Fruit fly (Drosophila melanogaster) whole organism, embryonic: ENCODE data around the gene MSAmiP.

ENCODE experiments used
- ATbp ChIP-seq: fragments of 200-800 bp; sonication (Bioruptor generic); optimal IDR thresholded peaks from 2 replicates; lab custom pipeline; 2017; ENCODE audit warnings: missing biosample characterization, mild to moderate bottlenecking, missing genetic modification characterization, missing genetic modification reagents
- Antp ChIP-seq: fragments of 200-800 bp; sonication (Bioruptor generic); optimal IDR thresholded peaks from 3 replicates; lab custom pipeline; 2016; ENCODE audit warnings: missing biosample characterization, missing genetic modification characterization
- CG11085 ChIP-seq: fragments of 200-800 bp; sonication (Bioruptor generic); IDR thresholded peaks from 2 replicates; pipeline ENCODE4 v1.3.6; 2022; ENCODE audit warnings: missing biosample characterization, missing genetic modification characterization
- CG1233 ChIP-seq: fragments of 200-800 bp; sonication (Bioruptor generic); optimal IDR thresholded peaks from 4 replicates; lab custom pipeline; 2018; ENCODE audit warnings: missing biosample characterization, mild to moderate bottlenecking, missing genetic modification characterization
- CG13624 ChIP-seq: fragments of 200-800 bp; sonication (Bioruptor generic); optimal IDR thresholded peaks from 2 replicates; lab custom pipeline; 2016; ENCODE audit warnings: missing biosample characterization, missing genetic modification characterization
- CG1529 ChIP-seq: fragments of 200-800 bp; sonication (Bioruptor generic); optimal IDR thresholded peaks from 3 replicates; lab custom pipeline; 2018; ENCODE audit warnings: missing biosample characterization, missing genetic modification characterization
- CG1602 ChIP-seq: fragments of 200-800 bp; sonication (Bioruptor generic); optimal IDR thresholded peaks from 3 replicates; lab custom pipeline; 2016; ENCODE audit warnings: missing biosample characterization, missing genetic modification characterization
- CG17385 ChIP-seq: fragments of 200-800 bp; sonication (Bioruptor generic); optimal IDR thresholded peaks from 3 replicates; lab custom pipeline; 2018; ENCODE audit warnings: missing biosample characterization, mild to moderate bottlenecking, missing genetic modification characterization
- CG17802 ChIP-seq: fragments of 200-800 bp; sonication (Bioruptor generic); optimal IDR thresholded peaks from 2 replicates; lab custom pipeline; 2018; ENCODE audit warnings: missing biosample characterization, mild to moderate bottlenecking, missing genetic modification characterization, moderate library complexity
- CG18619 ChIP-seq: fragments of 200-800 bp; sonication (Bioruptor generic); optimal IDR thresholded peaks from 3 replicates; lab custom pipeline; 2017; ENCODE audit warnings: missing biosample characterization, mild to moderate bottlenecking, missing genetic modification characterization
- CG2712 ChIP-seq: fragments of 200-800 bp; optimal IDR thresholded peaks from 3 replicates; lab custom pipeline; 2019; ENCODE audit warnings: missing biosample characterization, mild to moderate bottlenecking, missing genetic modification characterization, moderate library complexity
- CG30431 ChIP-seq: fragments of 200-800 bp; sonication (Bioruptor generic); optimal IDR thresholded peaks from 2 replicates; lab custom pipeline; 2017; ENCODE audit warnings: missing biosample characterization, missing genetic modification characterization
- CG4328 ChIP-seq: fragments of 200-800 bp; sonication (Bioruptor generic); optimal IDR thresholded peaks from 3 replicates; lab custom pipeline; 2017; ENCODE audit warnings: missing biosample characterization, missing genetic modification reagents, missing genetic modification characterization
- CG4424 ChIP-seq: fragments of 200-800 bp; sonication (Bioruptor generic); optimal IDR thresholded peaks from 3 replicates; lab custom pipeline; 2016; ENCODE audit warnings: missing biosample characterization, missing genetic modification characterization
- CG4617 ChIP-seq: fragments of 200-800 bp; sonication (Bioruptor generic); optimal IDR thresholded peaks from 3 replicates; lab custom pipeline; 2016; ENCODE audit warnings: missing biosample characterization, missing genetic modification characterization, borderline replicate concordance
- CG4820 ChIP-seq: fragments of 200-800 bp; sonication (Bioruptor generic); optimal IDR thresholded peaks from 3 replicates; lab custom pipeline; 2016; ENCODE audit warnings: missing biosample characterization, missing genetic modification characterization
- CG6683 ChIP-seq: fragments of 200-800 bp; sonication (Bioruptor generic); optimal IDR thresholded peaks from 2 replicates; lab custom pipeline; 2017; ENCODE audit warnings: missing biosample characterization, mild to moderate bottlenecking, missing genetic modification characterization, missing genetic modification reagents
- CG6813 ChIP-seq: fragments of 200-800 bp; sonication (Bioruptor generic); optimal IDR thresholded peaks from 2 replicates; lab custom pipeline; 2017; ENCODE audit warnings: missing biosample characterization, missing genetic modification characterization, mild to moderate bottlenecking, moderate library complexity, missing genetic modification reagents
- CG7357 ChIP-seq: fragments of 200-800 bp; sonication (Bioruptor generic); IDR thresholded peaks from 3 replicates; pipeline ENCODE4 v1.3.6; 2022; ENCODE audit warnings: missing biosample characterization, missing genetic modification characterization
- CG7556 ChIP-seq: fragments of 200-800 bp; sonication (Bioruptor generic); optimal IDR thresholded peaks from 2 replicates; lab custom pipeline; 2017; ENCODE audit warnings: missing biosample characterization, mild to moderate bottlenecking, missing genetic modification characterization
- CG9727 ChIP-seq: fragments of 200-800 bp; sonication (Bioruptor generic); optimal IDR thresholded peaks from 3 replicates; lab custom pipeline; 2017; ENCODE audit warnings: missing biosample characterization, mild to moderate bottlenecking, missing genetic modification characterization
- D ChIP-seq, 2 experiments: fragments of 200-800 bp in 1 of 2; fragments of >200 bp in 1 of 2; sonication (Bioruptor generic) in 1 of 2; optimal IDR thresholded peaks; 2 replicates in 1 of 2; 3 replicates in 1 of 2; lab custom pipeline; 2017; ENCODE audit warnings: mild to moderate bottlenecking in 1 of 2, missing biosample characterization in 1 of 2, missing genetic modification characterization in 1 of 2, missing genetic modification reagents in 1 of 2
- ERR ChIP-seq: fragments of 200-800 bp; sonication (Bioruptor generic); optimal IDR thresholded peaks from 2 replicates; lab custom pipeline; 2016; ENCODE audit warnings: missing biosample characterization, missing genetic modification characterization
- Fer3 ChIP-seq: fragments of 200-800 bp; sonication (Bioruptor generic); optimal IDR thresholded peaks from 2 replicates; lab custom pipeline; 2018; ENCODE audit warnings: missing biosample characterization, mild to moderate bottlenecking, missing genetic modification characterization, moderate library complexity
- HHEX ChIP-seq: fragments of 200-800 bp; sonication (Bioruptor generic); optimal IDR thresholded peaks from 3 replicates; lab custom pipeline; 2017; ENCODE audit warnings: missing biosample characterization, mild to moderate bottlenecking, missing genetic modification characterization, missing genetic modification reagents
- Hr3 ChIP-seq: fragments of 200-800 bp; sonication (Bioruptor generic); optimal IDR thresholded peaks from 3 replicates; lab custom pipeline; 2016; ENCODE audit warnings: missing biosample characterization, missing genetic modification characterization
- Lhr ChIP-seq: fragments of 200-800 bp; sonication (Bioruptor generic); optimal IDR thresholded peaks from 3 replicates; lab custom pipeline; 2017; ENCODE audit warnings: mild to moderate bottlenecking, missing biosample characterization, missing genetic modification reagents, missing genetic modification characterization
- Lim3 ChIP-seq: fragments of 200-800 bp; sonication (Bioruptor generic); IDR thresholded peaks from 2 replicates; pipeline ENCODE4 v1.3.6; 2022; ENCODE audit warnings: missing biosample characterization, missing genetic modification characterization
- Meics ChIP-seq: fragments of 200-800 bp; sonication (Bioruptor generic); optimal IDR thresholded peaks from 2 replicates; lab custom pipeline; 2017; ENCODE audit warnings: missing biosample characterization, mild to moderate bottlenecking, missing genetic modification characterization
- NFAT ChIP-seq: fragments of 200-800 bp; sonication (Bioruptor generic); IDR thresholded peaks from 2 replicates; pipeline ENCODE4 v1.3.6; 2022; ENCODE audit warnings: missing biosample characterization, missing genetic modification characterization
- Nf-YC ChIP-seq: fragments of 200-800 bp; optimal IDR thresholded peaks from 3 replicates; lab custom pipeline; 2019; ENCODE audit warnings: missing biosample characterization, mild to moderate bottlenecking, missing genetic modification characterization, moderate library complexity
- ato ChIP-seq: fragments of 200-800 bp; sonication (Bioruptor generic); IDR thresholded peaks from 2 replicates; pipeline ENCODE4 v1.3.6; 2022; ENCODE audit warnings: missing biosample characterization, missing genetic modification characterization; ENCODE audit not compliant: partially characterized antibody
- bigmax ChIP-seq: fragments of 200-800 bp; sonication (Bioruptor generic); optimal IDR thresholded peaks from 2 replicates; lab custom pipeline; 2018; ENCODE audit warnings: missing biosample characterization, mild to moderate bottlenecking, missing genetic modification characterization
- bowl ChIP-seq: fragments of 200-800 bp; sonication (Bioruptor generic); IDR thresholded peaks from 2 replicates; pipeline ENCODE4 v1.3.6; 2022; ENCODE audit warnings: missing biosample characterization, missing genetic modification characterization
- chm ChIP-seq: fragments of 200-800 bp; sonication (Bioruptor generic); IDR thresholded peaks from 2 replicates; pipeline ENCODE4 v1.3.6; 2022; ENCODE audit warnings: missing biosample characterization, missing genetic modification characterization
- ci ChIP-seq: fragments of 200-800 bp; sonication (Bioruptor generic); IDR thresholded peaks from 3 replicates; pipeline ENCODE4 v1.3.6; 2022; ENCODE audit warnings: missing biosample characterization, missing genetic modification characterization
- cwo ChIP-seq: fragments of 200-800 bp; sonication (Bioruptor generic); optimal IDR thresholded peaks from 3 replicates; lab custom pipeline; 2017; ENCODE audit warnings: missing biosample characterization, missing genetic modification characterization, mild to moderate bottlenecking, moderate library complexity, missing genetic modification reagents
- disco-r ChIP-seq: fragments of 200-800 bp; sonication (Bioruptor generic); optimal IDR thresholded peaks from 2 replicates; lab custom pipeline; 2016; ENCODE audit warnings: missing biosample characterization, missing genetic modification characterization
- fd102C ChIP-seq: fragments of 200-800 bp; sonication (Bioruptor generic); optimal IDR thresholded peaks from 2 replicates; lab custom pipeline; 2018; ENCODE audit warnings: missing biosample characterization, mild to moderate bottlenecking, missing genetic modification characterization, moderate library complexity
- fd3F ChIP-seq: fragments of 200-800 bp; sonication (Bioruptor generic); optimal IDR thresholded peaks from 2 replicates; lab custom pipeline; 2018; ENCODE audit warnings: missing biosample characterization, mild to moderate bottlenecking, missing genetic modification characterization, moderate library complexity
- gem ChIP-seq: fragments of 200-800 bp; sonication (Bioruptor generic); optimal IDR thresholded peaks from 2 replicates; lab custom pipeline; 2019; ENCODE audit warnings: missing biosample characterization, mild to moderate bottlenecking, missing genetic modification characterization, moderate library complexity
- ham ChIP-seq: fragments of 200-800 bp; sonication (Bioruptor generic); IDR thresholded peaks from 2 replicates; pipeline ENCODE4 v1.3.6; 2022; ENCODE audit warnings: missing biosample characterization, missing genetic modification characterization
- jumu ChIP-seq: fragments of 200-800 bp; sonication (Bioruptor generic); optimal IDR thresholded peaks from 3 replicates; lab custom pipeline; 2016; ENCODE audit warnings: missing biosample characterization, missing genetic modification characterization
- klu ChIP-seq: fragments of 200-800 bp; sonication (Bioruptor generic); IDR thresholded peaks from 2 replicates; pipeline ENCODE4 v1.3.6; 2022; ENCODE audit warnings: missing biosample characterization, missing genetic modification characterization
- pho ChIP-seq: fragments of 200-800 bp; sonication (Bioruptor generic); optimal IDR thresholded peaks from 2 replicates; lab custom pipeline; 2016; ENCODE audit warnings: missing biosample characterization, missing genetic modification characterization
- pum ChIP-seq: fragments of 200-800 bp; sonication (Bioruptor generic); optimal IDR thresholded peaks from 2 replicates; lab custom pipeline; 2016; ENCODE audit warnings: missing biosample characterization, missing genetic modification characterization
- shn ChIP-seq: fragments of 200-800 bp; sonication (Bioruptor generic); optimal IDR thresholded peaks from 3 replicates; lab custom pipeline; 2016; ENCODE audit warnings: missing biosample characterization, missing genetic modification characterization
- tx ChIP-seq: fragments of 200-800 bp; sonication (Bioruptor generic); optimal IDR thresholded peaks from 2 replicates; lab custom pipeline; 2016; ENCODE audit warnings: missing biosample characterization, missing genetic modification characterization
- yki ChIP-seq: fragments of >200 bp; optimal IDR thresholded peaks from 3 replicates; lab custom pipeline; 2018
- zen ChIP-seq: fragments of 200-800 bp; sonication (Bioruptor generic); optimal IDR thresholded peaks from 3 replicates; lab custom pipeline; 2018; ENCODE audit warnings: missing biosample characterization, mild to moderate bottlenecking, missing genetic modification characterization, moderate library complexity

The MSAmiP gene

dm6 chr3R:16869257-16869656 is 26.8 kb downstream of the MSAmiP start (continued):
- peak; percentile 87 for TF ChIP-seq ci (GFP tag; lab: Robert Waterston, UW)
- no peak; the same call in 1 of the 2 replicates for TF ChIP-seq bowl (GFP tag; lab: Robert Waterston, UW)
- no peak for TF ChIP-seq CG4328 (GFP tag; lab: Kevin White, UChicago)
- TF ChIP-seq zen = peak; percentile 77
- TF ChIP-seq fd3F (GFP tag; lab: Kevin White, UChicago) = peak; percentile 33
- TF ChIP-seq CG7357 (GFP tag; lab: Robert Waterston, UW) = peak; percentile 5; the same call in 1 of the 3 replicates
- peak; percentile 64 for TF ChIP-seq pho (GFP tag; lab: Kevin White, UChicago)
- TF ChIP-seq CG4820 (GFP tag; lab: Kevin White, UChicago) = peak; percentile 51
- peak; percentile 56 for TF ChIP-seq gem (tag; lab: Kevin White, UChicago)
- peak; percentile 55 for TF ChIP-seq CG1233 (GFP tag; lab: Kevin White, UChicago)
- TF ChIP-seq chm = peak; percentile 64
- TF ChIP-seq Fer3 (tag; lab: Kevin White, UChicago) = peak; percentile 30
- TF ChIP-seq CG1602 (GFP tag; lab: Kevin White, UChicago) = peak; percentile 72
- no peak for TF ChIP-seq CG17802
- TF ChIP-seq ato (GFP tag; lab: Robert Waterston, UW) = peak; percentile 45; the same call in 1 of the 2 replicates
- TF ChIP-seq CG6683 (GFP tag; lab: Kevin White, UChicago) = no peak
- no peak for TF ChIP-seq bigmax (GFP tag; lab: Kevin White, UChicago)
- peak; percentile 22 for TF ChIP-seq HHEX (GFP tag; lab: Kevin White, UChicago)
- peak; percentile 57 for TF ChIP-seq CG30431 (GFP tag; lab: Kevin White, UChicago)
- TF ChIP-seq jumu = peak; percentile 18
- TF ChIP-seq Lhr (GFP tag; lab: Kevin White, UChicago) = peak; percentile 65
- peak; percentile 67 for TF ChIP-seq Antp
- no peak for TF ChIP-seq klu (GFP tag; lab: Robert Waterston, UW)
- TF ChIP-seq Lim3 (GFP tag; lab: Robert Waterston, UW) = no peak
- peak; percentile 19 for TF ChIP-seq CG9727 (GFP tag; lab: Kevin White, UChicago)
- TF ChIP-seq ATbp (GFP tag; lab: Kevin White, UChicago) = peak; percentile 56
- TF ChIP-seq CG18619 = peak; percentile 15
- no peak for TF ChIP-seq CG6813 (GFP tag; lab: Kevin White, UChicago)
- no peak for TF ChIP-seq CG1529 (GFP tag; lab: Kevin White, UChicago)
- TF ChIP-seq Nf-YC (tag; lab: Kevin White, UChicago) = peak; percentile 96
- peak; percentile 13 for TF ChIP-seq CG7556
- TF ChIP-seq CG17385 = peak; percentile 34
- peak; percentile 52 for TF ChIP-seq fd102C (GFP tag; lab: Kevin White, UChicago)
- TF ChIP-seq CG4424 (GFP tag; lab: Kevin White, UChicago) = peak; percentile 68
- peak; percentile 61 for TF ChIP-seq D (optimal IDR thresholded peaks at IDR 0.05; lab: Kevin White, UChicago)
- TF ChIP-seq D (GFP tag; optimal IDR thresholded peaks at IDR 0.05; lab: Kevin White, UChicago) = peak; percentile 16
- no peak for TF ChIP-seq cwo (GFP tag; lab: Kevin White, UChicago)
- TF ChIP-seq CG4617 (GFP tag; lab: Kevin White, UChicago) = peak; percentile 28
- TF ChIP-seq CG2712 = peak; percentile 62
- TF ChIP-seq pum (GFP tag; lab: Kevin White, UChicago) = peak; percentile 46
- TF ChIP-seq NFAT (GFP tag; lab: Robert Waterston, UW) = peak; percentile 77
- peak; percentile 8 for TF ChIP-seq ERR
- no peak for TF ChIP-seq ham (GFP tag; lab: Robert Waterston, UW)
- TF ChIP-seq CG11085 (GFP tag; lab: Robert Waterston, UW) = peak; percentile 23; the same call in 1 of the 2 replicates
- peak; percentile 57 for TF ChIP-seq Meics (GFP tag; lab: Kevin White, UChicago)
- TF ChIP-seq tx (GFP tag; lab: Kevin White, UChicago) = peak; percentile 7
- TF ChIP-seq CG13624 (GFP tag; lab: Kevin White, UChicago) = peak; percentile 39
- peak; percentile 39 for TF ChIP-seq disco-r (GFP tag; lab: Kevin White, UChicago)
- TF ChIP-seq shn = peak; percentile 73
- peak; percentile 79 for TF ChIP-seq Hr3 (GFP tag; lab: Kevin White, UChicago)
- peak; percentile 9 for TF ChIP-seq yki (lab: Kevin White, UChicago)
